Fruit fly (Drosophila melanogaster) whole organism, embryonic: Measurements from ENCODE around the gene LpR1.

Experiments
- ATbp ChIP-seq: fragments of 200-800 bp; sonication (Bioruptor generic); optimal IDR thresholded peaks from 2 replicates; lab custom pipeline; 2017; ENCODE audit warnings: missing biosample characterization, mild to moderate bottlenecking, missing genetic modification characterization, missing genetic modification reagents
- Abd-B ChIP-seq: fragments of 200-800 bp; sonication (Bioruptor generic); optimal IDR thresholded peaks from 2 replicates; lab custom pipeline; 2018; ENCODE audit warnings: missing biosample characterization, mild to moderate bottlenecking, missing genetic modification characterization, moderate library complexity
- Adf1 ChIP-seq: fragments of 200-800 bp; sonication (Bioruptor generic); IDR thresholded peaks from 2 replicates; pipeline ENCODE4 v1.3.6; 2022; ENCODE audit warnings: missing biosample characterization, missing genetic modification characterization
- B-H2 ChIP-seq: fragments of 200-800 bp; sonication (Bioruptor generic); optimal IDR thresholded peaks from 2 replicates; lab custom pipeline; 2018; ENCODE audit warnings: missing biosample characterization, mild to moderate bottlenecking, missing genetic modification characterization
- Bdp1 ChIP-seq: fragments of 200-800 bp; sonication (Bioruptor generic); optimal IDR thresholded peaks from 3 replicates; lab custom pipeline; 2016; ENCODE audit warnings: missing biosample characterization, missing genetic modification characterization
- Bteb2 ChIP-seq: fragments of 200-800 bp; sonication (Bioruptor generic); optimal IDR thresholded peaks from 2 replicates; lab custom pipeline; 2016; ENCODE audit warnings: missing biosample characterization, missing genetic modification characterization
- CG10209 ChIP-seq: fragments of 200-800 bp; sonication (Bioruptor generic); optimal IDR thresholded peaks from 3 replicates; lab custom pipeline; 2017; ENCODE audit warnings: missing biosample characterization, mild to moderate bottlenecking, missing genetic modification characterization, missing genetic modification reagents
- CG10543 ChIP-seq: fragments of 200-800 bp; sonication (Bioruptor generic); optimal IDR thresholded peaks from 3 replicates; lab custom pipeline; 2017; ENCODE audit warnings: missing biosample characterization, mild to moderate bottlenecking, missing genetic modification characterization, moderate library complexity
- CG11085 ChIP-seq: fragments of 200-800 bp; sonication (Bioruptor generic); IDR thresholded peaks from 2 replicates; pipeline ENCODE4 v1.3.6; 2022; ENCODE audit warnings: missing biosample characterization, missing genetic modification characterization
- CG11695 ChIP-seq: fragments of 200-800 bp; sonication (Bioruptor generic); IDR thresholded peaks from 3 replicates; pipeline ENCODE4 v1.3.6; 2022; ENCODE audit warnings: missing biosample characterization, missing genetic modification characterization
- CG12155 ChIP-seq: fragments of 200-800 bp; sonication (Bioruptor generic); optimal IDR thresholded peaks from 3 replicates; lab custom pipeline; 2016; ENCODE audit warnings: missing biosample characterization, missing genetic modification characterization
- CG12744 ChIP-seq: fragments of 200-800 bp; sonication (Bioruptor generic); optimal IDR thresholded peaks from 2 replicates; lab custom pipeline; 2016; ENCODE audit warnings: missing biosample characterization, missing genetic modification characterization
- CG15073 ChIP-seq: fragments of 200-800 bp; sonication (Bioruptor generic); optimal IDR thresholded peaks from 2 replicates; lab custom pipeline; 2016; ENCODE audit warnings: missing biosample characterization, missing genetic modification characterization
- CG15696 ChIP-seq: fragments of 200-800 bp; sonication (Bioruptor generic); optimal IDR thresholded peaks from 2 replicates; lab custom pipeline; 2019; ENCODE audit warnings: missing biosample characterization, mild to moderate bottlenecking, missing genetic modification characterization, moderate library complexity
- CG1603 ChIP-seq: fragments of 200-800 bp; sonication (Bioruptor generic); optimal IDR thresholded peaks from 2 replicates; lab custom pipeline; 2019; ENCODE audit warnings: missing biosample characterization, mild to moderate bottlenecking, missing genetic modification characterization, moderate library complexity
- CG17186 ChIP-seq: fragments of 200-800 bp; sonication (Bioruptor generic); optimal IDR thresholded peaks from 3 replicates; lab custom pipeline; 2017; ENCODE audit warnings: missing biosample characterization, missing genetic modification reagents, missing genetic modification characterization
- CG1792 ChIP-seq: fragments of 200-800 bp; sonication (Bioruptor generic); optimal IDR thresholded peaks from 2 replicates; lab custom pipeline; 2016; ENCODE audit warnings: missing biosample characterization, missing genetic modification characterization
- CG18476 ChIP-seq: fragments of 200-800 bp; sonication (Bioruptor generic); optimal IDR thresholded peaks from 2 replicates; lab custom pipeline; 2016; ENCODE audit warnings: missing biosample characterization, mild to moderate bottlenecking, missing genetic modification characterization
- CG18764 ChIP-seq: fragments of 200-800 bp; sonication (Bioruptor generic); optimal IDR thresholded peaks from 3 replicates; lab custom pipeline; 2016; ENCODE audit warnings: missing biosample characterization, missing genetic modification characterization
- CG2129 ChIP-seq: fragments of 200-800 bp; sonication (Bioruptor generic); IDR thresholded peaks from 2 replicates; pipeline ENCODE4 v1.3.6; 2022; ENCODE audit warnings: missing biosample characterization, missing genetic modification characterization; ENCODE audit not compliant: partially characterized antibody
- CG31365 ChIP-seq: fragments of 200-800 bp; sonication (Bioruptor generic); optimal IDR thresholded peaks from 2 replicates; lab custom pipeline; 2018; ENCODE audit warnings: missing biosample characterization, mild to moderate bottlenecking, missing genetic modification characterization
- CG31441 ChIP-seq: fragments of 200-800 bp; sonication (Bioruptor generic); IDR thresholded peaks from 2 replicates; pipeline ENCODE4 v1.3.6; 2022; ENCODE audit warnings: missing biosample characterization, missing genetic modification characterization
- CG34422 ChIP-seq: fragments of 200-800 bp; sonication (Bioruptor generic); IDR thresholded peaks from 3 replicates; pipeline ENCODE4 v1.3.6; 2022; ENCODE audit warnings: missing biosample characterization, missing genetic modification characterization
- CG7987 ChIP-seq: fragments of 200-800 bp; sonication (Bioruptor generic); optimal IDR thresholded peaks from 2 replicates; lab custom pipeline; 2018; ENCODE audit warnings: missing biosample characterization, mild to moderate bottlenecking, missing genetic modification characterization, moderate library complexity
- CG8924 ChIP-seq: fragments of 200-800 bp; optimal IDR thresholded peaks from 3 replicates; lab custom pipeline; 2019; ENCODE audit warnings: missing biosample characterization, mild to moderate bottlenecking, missing genetic modification characterization, moderate library complexity
- Chrac-16 ChIP-seq: fragments of 200-800 bp; sonication (Bioruptor generic); optimal IDR thresholded peaks from 3 replicates; lab custom pipeline; 2016; ENCODE audit warnings: missing biosample characterization, missing genetic modification characterization
- D ChIP-seq, 2 experiments: fragments of 200-800 bp in 1 of 2; fragments of >200 bp in 1 of 2; sonication (Bioruptor generic) in 1 of 2; optimal IDR thresholded peaks; 2 replicates in 1 of 2; 3 replicates in 1 of 2; lab custom pipeline; 2017; ENCODE audit warnings: mild to moderate bottlenecking in 1 of 2, missing biosample characterization in 1 of 2, missing genetic modification characterization in 1 of 2, missing genetic modification reagents in 1 of 2
- Dfd ChIP-seq, 2 experiments: fragments of >200 bp; optimal IDR thresholded peaks; 2 replicates each; lab custom pipeline; 2017; ENCODE audit warnings: missing biosample characterization in 2 of 2, missing genetic modification characterization in 2 of 2
- Dll ChIP-seq: fragments of 200-800 bp; sonication (Bioruptor generic); IDR thresholded peaks from 4 replicates; pipeline ENCODE4 v1.3.6; 2022; ENCODE audit warnings: missing biosample characterization, missing genetic modification characterization; ENCODE audit not compliant: partially characterized antibody
- Dref ChIP-seq: fragments of 200-800 bp; sonication (Bioruptor generic); IDR thresholded peaks from 2 replicates; pipeline ENCODE4 v1.3.6; 2022; ENCODE audit warnings: missing biosample characterization, missing genetic modification characterization
- ERR ChIP-seq: fragments of 200-800 bp; sonication (Bioruptor generic); optimal IDR thresholded peaks from 2 replicates; lab custom pipeline; 2016; ENCODE audit warnings: missing biosample characterization, missing genetic modification characterization
- HmgZ ChIP-seq: fragments of 200-800 bp; sonication (Bioruptor generic); optimal IDR thresholded peaks from 2 replicates; lab custom pipeline; 2018; ENCODE audit warnings: missing biosample characterization, mild to moderate bottlenecking, missing genetic modification characterization
- MESR4 ChIP-seq: fragments of 200-800 bp; sonication (Bioruptor generic); optimal IDR thresholded peaks from 2 replicates; lab custom pipeline; 2018; ENCODE audit warnings: missing biosample characterization, mild to moderate bottlenecking, missing genetic modification characterization, moderate library complexity
- Mrtf ChIP-seq: fragments of 200-800 bp; sonication (Bioruptor generic); IDR thresholded peaks from 3 replicates; pipeline ENCODE4 v1.3.6; 2022; ENCODE audit warnings: missing biosample characterization, missing genetic modification characterization
- Neu2 ChIP-seq: fragments of 200-800 bp; sonication (Bioruptor generic); optimal IDR thresholded peaks from 3 replicates; lab custom pipeline; 2016; ENCODE audit warnings: missing biosample characterization, missing genetic modification characterization, borderline replicate concordance
- PHDP ChIP-seq: fragments of 200-800 bp; sonication (Bioruptor generic); optimal IDR thresholded peaks from 3 replicates; lab custom pipeline; 2018; ENCODE audit warnings: missing biosample characterization, mild to moderate bottlenecking, missing genetic modification characterization, moderate library complexity
- Scr ChIP-seq: fragments of 200-800 bp; sonication (Bioruptor generic); IDR thresholded peaks from 2 replicates; pipeline ENCODE4 v1.3.6; 2022; ENCODE audit warnings: missing biosample characterization, missing genetic modification characterization; ENCODE audit not compliant: partially characterized antibody
- Sry-δ ChIP-seq: fragments of 200-800 bp; sonication (Bioruptor generic); optimal IDR thresholded peaks from 2 replicates; lab custom pipeline; 2016; ENCODE audit warnings: missing biosample characterization, missing genetic modification characterization
- Usf ChIP-seq: fragments of 200-800 bp; sonication (Bioruptor generic); optimal IDR thresholded peaks from 2 replicates; lab custom pipeline; 2017; ENCODE audit warnings: missing genotype, missing biosample characterization, missing genetic modification characterization
- YL-1 ChIP-seq: fragments of 200-800 bp; sonication (Bioruptor generic); optimal IDR thresholded peaks from 3 replicates; lab custom pipeline; 2017; ENCODE audit warnings: missing biosample characterization, mild to moderate bottlenecking, missing genetic modification characterization
- ara ChIP-seq: fragments of 200-800 bp; sonication (Bioruptor generic); IDR thresholded peaks from 2 replicates; pipeline ENCODE4 v1.3.6; 2022; ENCODE audit warnings: missing biosample characterization, missing genetic modification characterization
- croc ChIP-seq: fragments of 200-800 bp; sonication (Bioruptor generic); conservative IDR thresholded peaks from 3 replicates; pipeline ENCODE4 v1.3.6; 2022; ENCODE audit warnings: missing biosample characterization, missing genetic modification characterization
- dimm ChIP-seq: fragments of 200-800 bp; sonication (Bioruptor generic); IDR thresholded peaks from 2 replicates; pipeline ENCODE4 v1.3.6; 2022; ENCODE audit warnings: missing biosample characterization, missing genetic modification characterization
- dpn ChIP-seq, 2 experiments: fragments of 200-800 bp; sonication (Bioruptor generic); optimal IDR thresholded peaks; 3 replicates each; lab custom pipeline; 2016; ENCODE audit warnings: missing biosample characterization in 2 of 2, missing genetic modification characterization in 2 of 2
- nau ChIP-seq: fragments of 200-800 bp; sonication (Bioruptor generic); optimal IDR thresholded peaks from 3 replicates; lab custom pipeline; 2017; ENCODE audit warnings: missing biosample characterization, mild to moderate bottlenecking, missing genetic modification characterization, missing genetic modification reagents
- p53 ChIP-seq: fragments of 200-800 bp; sonication (Bioruptor generic); optimal IDR thresholded peaks from 2 replicates; lab custom pipeline; 2016; ENCODE audit warnings: missing biosample characterization, missing genetic modification characterization
- psq ChIP-seq: fragments of 200-800 bp; sonication (Bioruptor generic); optimal IDR thresholded peaks from 2 replicates; lab custom pipeline; 2017; ENCODE audit warnings: missing biosample characterization, missing genetic modification characterization
- pzg ChIP-seq: fragments of 200-800 bp; sonication (Bioruptor generic); optimal IDR thresholded peaks from 3 replicates; lab custom pipeline; 2018; ENCODE audit warnings: missing biosample characterization, mild to moderate bottlenecking, missing genetic modification characterization, moderate library complexity
- tgo ChIP-seq: fragments of 200-800 bp; sonication (Bioruptor generic); IDR thresholded peaks from 3 replicates; pipeline ENCODE4 v1.3.6; 2022; ENCODE audit warnings: missing biosample characterization, missing genetic modification characterization
- tna ChIP-seq: fragments of 200-800 bp; sonication (Bioruptor generic); IDR thresholded peaks from 2 replicates; pipeline ENCODE4 v1.3.6; 2022; ENCODE audit warnings: missing biosample characterization, missing genetic modification characterization; ENCODE audit not compliant: partially characterized antibody

LpR1 gene

dm6 chr3R:25754844-25755429 lies 8.0 kb downstream of the LpR1 start (continued):
- TF ChIP-seq Neu2 (GFP tag; lab: Kevin White, UChicago) (no peak), CG17186 (GFP tag; lab: Kevin White, UChicago) (no peak), PHDP (tag; lab: Kevin White, UChicago) (no peak), CG12155 (GFP tag; lab: Kevin White, UChicago) (no peak), CG10209 (no peak), dpn (GFP tag; optimal IDR thresholded peaks at IDR 0.05; lab: Kevin White, UChicago) (no peak), CG18764 (GFP tag; lab: Kevin White, UChicago) (no peak), CG1603 (tag; lab: Kevin White, UChicago) (no peak), ERR (GFP tag; lab: Kevin White, UChicago) (no peak), Adf1 (no peak), Dfd (GFP tag; optimal IDR thresholded peaks at IDR 0.05; lab: Kevin White, UChicago) (no peak), tna (GFP tag; lab: Robert Waterston, UW) (no peak), Usf (GFP tag; lab: Kevin White, UChicago) (no peak), Mrtf (GFP tag; lab: Robert Waterston, UW) (no peak), dimm (GFP tag; lab: Robert Waterston, UW) (no peak), CG31365 (tag; lab: Kevin White, UChicago) (no peak), CG1792 (GFP tag; lab: Kevin White, UChicago) (no peak), nau (no peak), Bteb2 (GFP tag; lab: Kevin White, UChicago) (no peak), CG34422 (GFP tag; lab: Robert Waterston, UW) (no peak), HmgZ (tag; lab: Kevin White, UChicago) (no peak), tgo (GFP tag; lab: Robert Waterston, UW) (peak; percentile 39; the same call in 2 of the 3 replicates), psq (GFP tag; lab: Kevin White, UChicago) (no peak), croc (GFP tag; lab: Robert Waterston, UW) (no peak), CG2129 (GFP tag; lab: Robert Waterston, UW) (no peak), ATbp (no peak), CG7987 (no peak), CG10543 (GFP tag; lab: Kevin White, UChicago) (no peak), CG12744 (no peak), CG11085 (GFP tag; lab: Robert Waterston, UW) (peak; percentile 40; the same call in 1 of the 2 replicates), B-H2 (GFP tag; lab: Kevin White, UChicago) (no peak), p53 (no peak), CG15073 (GFP tag; lab: Kevin White, UChicago) (no peak), CG8924 (tag; lab: Kevin White, UChicago) (no peak), Sry-δ (GFP tag; lab: Kevin White, UChicago) (no peak), CG15696 (tag; lab: Kevin White, UChicago) (no peak), Bdp1 (GFP tag; lab: Kevin White, UChicago) (no peak), YL-1 (no peak), Chrac-16 (no peak), CG11695 (GFP tag; lab: Robert Waterston, UW) (no peak), Dref (no peak), D (optimal IDR thresholded peaks at IDR 0.05; lab: Kevin White, UChicago) (no peak), D (GFP tag; optimal IDR thresholded peaks at IDR 0.05; lab: Kevin White, UChicago) (no peak), CG31441 (GFP tag; lab: Robert Waterston, UW) (peak; percentile 63), pzg (GFP tag; lab: Kevin White, UChicago) (no peak), Abd-B (GFP tag; lab: Kevin White, UChicago) (peak; percentile 73), MESR4 (GFP tag; lab: Kevin White, UChicago) (no peak), ara (GFP tag; lab: Robert Waterston, UW) (no peak), CG18476 (GFP tag; lab: Kevin White, UChicago) (no peak), Dll (no peak), Scr (GFP tag; lab: Robert Waterston, UW) (no peak)
